Worm (Caenorhabditis elegans): ENCODE results near the gene Y62H9A.11.

ce11 chrX:11902661-11903060 lies 4.5 kb downstream of the Y62H9A.11 start, which contains the start of gene Y62H9A.10:
- TF ChIP-seq ztf-11 (tag; optimal IDR thresholded peaks at IDR 0.05): no peak
- TF ChIP-seq nhr-12 (tag; optimal IDR thresholded peaks at IDR 0.05): no peak
- TF ChIP-seq ceh-82 (tag; optimal IDR thresholded peaks at IDR 0.05): no peak
- no peak for TF ChIP-seq unc-39 (tag; optimal IDR thresholded peaks at IDR 0.05)
- TF ChIP-seq mab-5 (tag; optimal IDR thresholded peaks at IDR 0.05): no peak
- no peak for TF ChIP-seq mdl-1 (tag; optimal IDR thresholded peaks at IDR 0.05)
- no peak for TF ChIP-seq skn-1 (tag; optimal IDR thresholded peaks at IDR 0.05)
- TF ChIP-seq snpc-4 (tag; optimal IDR thresholded peaks at IDR 0.05): no peak
- TF ChIP-seq nhr-10 (tag; optimal IDR thresholded peaks at IDR 0.05): no peak
- no peak for TF ChIP-seq nhr-25 (tag; optimal IDR thresholded peaks at IDR 0.05)
- no peak for TF ChIP-seq nhr-11 (tag; optimal IDR thresholded peaks at IDR 0.05)
- no peak for TF ChIP-seq fos-1 (tag; optimal IDR thresholded peaks at IDR 0.05)
- no peak for TF ChIP-seq sma-9 (GFP tag; optimal IDR thresholded peaks at IDR 0.05)
- TF ChIP-seq sma-9 (tag; optimal IDR thresholded peaks at IDR 0.05): no peak

All from whole organism, L2 larva.